Fruit fly (Drosophila melanogaster) whole organism, embryonic: ENCODE results near the gene Erk7.

Experiments
- BtbVII ChIP-seq: fragments of 200-800 bp; sonication (Bioruptor generic); optimal IDR thresholded peaks from 3 replicates; lab custom pipeline; 2017; ENCODE audit warnings: missing biosample characterization, mild to moderate bottlenecking, missing genetic modification characterization
- CG3281 ChIP-seq: fragments of 200-800 bp; sonication (Bioruptor generic); optimal IDR thresholded peaks from 3 replicates; lab custom pipeline; 2017; ENCODE audit warnings: missing biosample characterization, mild to moderate bottlenecking, missing genetic modification characterization
- CG6791 ChIP-seq: fragments of 200-800 bp; sonication (Bioruptor generic); IDR thresholded peaks from 3 replicates; pipeline ENCODE4 v1.3.6; 2022; ENCODE audit warnings: missing biosample characterization, missing genetic modification characterization; ENCODE audit not compliant: partially characterized antibody
- CG8944 ChIP-seq: fragments of 200-800 bp; sonication (Bioruptor generic); optimal IDR thresholded peaks from 3 replicates; lab custom pipeline; 2016; ENCODE audit warnings: missing biosample characterization, missing genetic modification characterization
- TFAM ChIP-seq: fragments of 200-800 bp; sonication (Bioruptor generic); optimal IDR thresholded peaks from 2 replicates; lab custom pipeline; 2017; ENCODE audit warnings: missing biosample characterization, missing genetic modification characterization, inconsistent platforms
- Taf1 ChIP-seq: fragments of 200-800 bp; sonication (Bioruptor generic); IDR thresholded peaks from 2 replicates; pipeline ENCODE4 v1.3.6; 2022; ENCODE audit warnings: missing biosample characterization, missing genetic modification characterization
- gsb ChIP-seq: fragments of 200-800 bp; sonication (Bioruptor generic); IDR thresholded peaks from 2 replicates; pipeline ENCODE4 v1.3.6; 2022; ENCODE audit warnings: missing biosample characterization, missing genetic modification characterization

DNA sequence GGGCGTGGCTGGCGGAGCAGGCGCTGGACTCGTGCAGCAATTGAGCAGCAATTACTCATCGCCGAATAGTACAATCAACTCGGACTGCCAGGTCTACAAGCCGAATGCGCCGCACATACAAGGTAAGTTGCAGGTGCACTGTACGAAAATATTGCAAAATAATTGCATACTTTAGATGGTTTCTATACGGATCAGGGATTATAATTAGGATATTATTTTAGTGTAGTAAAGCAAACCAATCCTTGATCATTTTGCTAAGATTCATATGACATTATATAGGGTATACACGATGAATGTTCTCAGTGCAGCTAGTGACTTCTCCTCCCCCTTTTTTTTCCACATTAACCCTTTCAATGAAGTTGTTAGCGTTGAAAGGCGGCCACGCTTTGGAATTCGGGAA is 28.0 kb upstream of the Erk7 start:
- TF ChIP-seq BtbVII (GFP tag; lab: Kevin White, UChicago) = no peak
- TF ChIP-seq CG6791 = no peak
- TF ChIP-seq gsb (GFP tag; lab: Robert Waterston, UW) = no peak
- no peak for TF ChIP-seq CG3281 (GFP tag; lab: Kevin White, UChicago)
- no peak for TF ChIP-seq CG8944 (GFP tag; lab: Kevin White, UChicago)
- TF ChIP-seq TFAM (GFP tag; lab: Kevin White, UChicago) = no peak
- no peak for TF ChIP-seq Taf1
